Fruit fly (Drosophila melanogaster) whole organism, pupa: Measurements from ENCODE around the gene DNAlig4.

ENCODE experiments used
- CG12605 ChIP-seq: fragments of 200-800 bp; sonication (Bioruptor generic); IDR thresholded peaks from 2 replicates; pipeline ENCODE4 v1.3.6; 2022; ENCODE audit warnings: missing biosample characterization, missing genetic modification characterization
- CG13204 ChIP-seq: fragments of 200-800 bp; sonication (Bioruptor generic); optimal IDR thresholded peaks from 2 replicates; lab custom pipeline; 2018; ENCODE audit warnings: missing biosample characterization, mild to moderate bottlenecking, missing genetic modification characterization, moderate library complexity
- CG14655 ChIP-seq: fragments of 200-800 bp; sonication (Bioruptor generic); optimal IDR thresholded peaks from 3 replicates; lab custom pipeline; 2017; ENCODE audit warnings: mild to moderate bottlenecking, missing biosample characterization, missing genetic modification reagents, missing genetic modification characterization
- CG32121 ChIP-seq: fragments of 200-800 bp; sonication (Bioruptor generic); IDR thresholded peaks from 2 replicates; pipeline ENCODE4 v1.3.6; 2022; ENCODE audit warnings: missing biosample characterization, missing genetic modification characterization
- CG8159 ChIP-seq: fragments of 200-800 bp; sonication (Bioruptor generic); optimal IDR thresholded peaks from 3 replicates; lab custom pipeline; 2018; ENCODE audit warnings: missing biosample characterization, mild to moderate bottlenecking, missing genetic modification characterization, moderate library complexity
- CG9948 ChIP-seq: fragments of 200-800 bp; sonication (Bioruptor generic); optimal IDR thresholded peaks from 2 replicates; lab custom pipeline; 2018; ENCODE audit warnings: missing biosample characterization, mild to moderate bottlenecking, missing genetic modification characterization, moderate library complexity
- D1 ChIP-seq: fragments of 200-800 bp; sonication (Bioruptor generic); optimal IDR thresholded peaks from 2 replicates; lab custom pipeline; 2018; ENCODE audit warnings: missing biosample characterization, mild to moderate bottlenecking, missing genetic modification characterization, moderate library complexity
- EcR ChIP-seq: fragments of 200-800 bp; sonication (Bioruptor generic); optimal IDR thresholded peaks from 3 replicates; lab custom pipeline; 2019; ENCODE audit warnings: missing biosample characterization, missing genetic modification characterization, mild to moderate bottlenecking, moderate library complexity, missing genetic modification reagents
- Ets98B ChIP-seq: fragments of 200-800 bp; sonication (Bioruptor generic); IDR thresholded peaks from 2 replicates; pipeline ENCODE4 v1.3.6; 2022; ENCODE audit warnings: missing biosample characterization, missing genetic modification characterization
- Pif1B ChIP-seq: fragments of 200-800 bp; sonication (Bioruptor generic); optimal IDR thresholded peaks from 3 replicates; lab custom pipeline; 2016; ENCODE audit warnings: missing biosample characterization, missing genetic modification characterization
- Snoo ChIP-seq: fragments of 200-800 bp; sonication (Bioruptor generic); optimal IDR thresholded peaks from 3 replicates; lab custom pipeline; 2017; ENCODE audit warnings: missing biosample characterization, mild to moderate bottlenecking, missing genetic modification characterization, inconsistent platforms
- fd96Ca ChIP-seq: fragments of 200-800 bp; sonication (Bioruptor generic); IDR thresholded peaks from 3 replicates; pipeline ENCODE4 v1.3.6; 2022; ENCODE audit warnings: missing biosample characterization, missing genetic modification characterization
- rn ChIP-seq: fragments of 200-800 bp; sonication (Bioruptor generic); IDR thresholded peaks from 2 replicates; pipeline ENCODE4 v1.3.6; 2022; ENCODE audit warnings: missing biosample characterization, missing genetic modification characterization

- TF ChIP-seq fd96Ca (GFP tag; lab: Robert Waterston, UW) (no peak), Snoo (tag; lab: Kevin White, UChicago) (no peak), rn (GFP tag; lab: Robert Waterston, UW) (no peak), EcR (GFP tag; lab: Kevin White, UChicago) (no peak), CG14655 (GFP tag; lab: Kevin White, UChicago) (no peak), CG9948 (tag; lab: Kevin White, UChicago) (no peak), CG32121 (GFP tag; lab: Robert Waterston, UW) (no peak), Pif1B (GFP tag; lab: Kevin White, UChicago) (no peak), Ets98B (GFP tag; lab: Robert Waterston, UW) (no peak), CG12605 (no peak), CG8159 (tag; lab: Kevin White, UChicago) (no peak), CG13204 (GFP tag; lab: Kevin White, UChicago) (no peak), D1 (no peak)
Measured at dm6 chrX:13670329-13670847, 2.8 kb upstream of the DNAlig4 start.
